Fruit fly (Drosophila melanogaster) whole organism, embryonic: ENCODE measurements around the gene CG43895.

Source experiments
- Atf6 ChIP-seq: fragments of 200-800 bp; sonication (Bioruptor generic); IDR thresholded peaks from 2 replicates; pipeline ENCODE4 v1.3.6; 2022; ENCODE audit warnings: missing biosample characterization, missing genetic modification characterization
- CG10147 ChIP-seq: fragments of 200-800 bp; sonication (Bioruptor generic); optimal IDR thresholded peaks from 2 replicates; lab custom pipeline; 2019; ENCODE audit warnings: missing biosample characterization, mild to moderate bottlenecking, missing genetic modification characterization, moderate library complexity
- CG10462 ChIP-seq: fragments of 200-800 bp; sonication (Bioruptor generic); optimal IDR thresholded peaks from 2 replicates; lab custom pipeline; 2016; ENCODE audit warnings: missing biosample characterization, missing genetic modification characterization
- CG10565 ChIP-seq: fragments of 200-800 bp; sonication (Bioruptor generic); optimal IDR thresholded peaks from 3 replicates; lab custom pipeline; 2016; ENCODE audit warnings: missing biosample characterization, mild to moderate bottlenecking, missing genetic modification characterization
- CG10959 ChIP-seq: fragments of 200-800 bp; sonication (Bioruptor generic); IDR thresholded peaks from 2 replicates; pipeline ENCODE4 v1.3.6; 2022; ENCODE audit warnings: missing biosample characterization, missing genetic modification characterization
- CG11560 ChIP-seq: fragments of 200-800 bp; sonication (Bioruptor generic); IDR thresholded peaks from 3 replicates; pipeline ENCODE4 v1.3.6; 2022; ENCODE audit warnings: missing biosample characterization, missing genetic modification characterization
- CG12219 ChIP-seq: fragments of 200-800 bp; sonication (Bioruptor generic); optimal IDR thresholded peaks from 3 replicates; lab custom pipeline; 2018; ENCODE audit warnings: missing biosample characterization, mild to moderate bottlenecking, missing genetic modification characterization
- CG12659 ChIP-seq: fragments of 200-800 bp; sonication (Bioruptor generic); optimal IDR thresholded peaks from 3 replicates; lab custom pipeline; 2017; ENCODE audit warnings: mild to moderate bottlenecking, missing biosample characterization, missing genetic modification reagents, missing genetic modification characterization
- CG13894 ChIP-seq: fragments of 200-800 bp; sonication (Bioruptor generic); optimal IDR thresholded peaks from 3 replicates; lab custom pipeline; 2018; ENCODE audit warnings: missing biosample characterization, mild to moderate bottlenecking, missing genetic modification characterization, moderate library complexity
- CG17361 ChIP-seq: fragments of 200-800 bp; sonication (Bioruptor generic); IDR thresholded peaks from 3 replicates; pipeline ENCODE4 v1.3.6; 2022; ENCODE audit warnings: missing biosample characterization, missing genetic modification characterization
- CG2120 ChIP-seq: fragments of 200-800 bp; sonication (Bioruptor generic); optimal IDR thresholded peaks from 3 replicates; lab custom pipeline; 2016; ENCODE audit warnings: missing biosample characterization, missing genetic modification characterization
- CG2875 ChIP-seq: fragments of 200-800 bp; sonication (Bioruptor generic); optimal IDR thresholded peaks from 2 replicates; lab custom pipeline; 2017; ENCODE audit warnings: missing biosample characterization, mild to moderate bottlenecking, missing genetic modification characterization, missing genetic modification reagents
- CG42726 ChIP-seq: fragments of 200-800 bp; sonication (Bioruptor generic); IDR thresholded peaks from 2 replicates; pipeline ENCODE4 v1.3.6; 2022; ENCODE audit warnings: missing biosample characterization, missing genetic modification characterization; ENCODE audit not compliant: partially characterized antibody
- CG4282 ChIP-seq: fragments of 200-800 bp; sonication (Bioruptor generic); optimal IDR thresholded peaks from 2 replicates; lab custom pipeline; 2016; ENCODE audit warnings: missing biosample characterization, missing genetic modification characterization
- CG4328 ChIP-seq: fragments of 200-800 bp; sonication (Bioruptor generic); optimal IDR thresholded peaks from 3 replicates; lab custom pipeline; 2017; ENCODE audit warnings: missing biosample characterization, missing genetic modification reagents, missing genetic modification characterization
- CG5245 ChIP-seq: fragments of 200-800 bp; sonication (Bioruptor generic); optimal IDR thresholded peaks from 3 replicates; lab custom pipeline; 2016; ENCODE audit warnings: missing biosample characterization, missing genetic modification characterization
- CG6175 ChIP-seq: fragments of 200-800 bp; sonication (Bioruptor generic); IDR thresholded peaks from 3 replicates; pipeline ENCODE4 v1.3.6; 2022; ENCODE audit warnings: missing biosample characterization, missing genetic modification characterization
- CG6689 ChIP-seq: fragments of 200-800 bp; sonication (Bioruptor generic); IDR thresholded peaks from 2 replicates; pipeline ENCODE4 v1.3.6; 2022; ENCODE audit warnings: missing biosample characterization, missing genetic modification characterization
- CG7372 ChIP-seq: fragments of 200-800 bp; sonication (Bioruptor generic); IDR thresholded peaks from 2 replicates; pipeline ENCODE4 v1.3.6; 2022; ENCODE audit warnings: missing biosample characterization, missing genetic modification characterization
- CG7928 ChIP-seq: fragments of 200-800 bp; sonication (Bioruptor generic); optimal IDR thresholded peaks from 2 replicates; lab custom pipeline; 2017; ENCODE audit warnings: missing biosample characterization, mild to moderate bottlenecking, missing genetic modification characterization
- CG7963 ChIP-seq: fragments of 200-800 bp; sonication (Bioruptor generic); IDR thresholded peaks from 3 replicates; pipeline ENCODE4 v1.3.6; 2022; ENCODE audit warnings: missing biosample characterization, missing genetic modification characterization; ENCODE audit not compliant: partially characterized antibody
- CG7987 ChIP-seq: fragments of 200-800 bp; sonication (Bioruptor generic); optimal IDR thresholded peaks from 2 replicates; lab custom pipeline; 2018; ENCODE audit warnings: missing biosample characterization, mild to moderate bottlenecking, missing genetic modification characterization, moderate library complexity
- CG9727 ChIP-seq: fragments of 200-800 bp; sonication (Bioruptor generic); optimal IDR thresholded peaks from 3 replicates; lab custom pipeline; 2017; ENCODE audit warnings: missing biosample characterization, mild to moderate bottlenecking, missing genetic modification characterization
- CG9817 ChIP-seq: fragments of 200-800 bp; sonication (Bioruptor generic); optimal IDR thresholded peaks from 2 replicates; lab custom pipeline; 2018; ENCODE audit warnings: missing biosample characterization, mild to moderate bottlenecking, missing genetic modification characterization, moderate library complexity
- CkIIα-i1 ChIP-seq: fragments of 200-800 bp; sonication (Bioruptor generic); IDR thresholded peaks from 2 replicates; pipeline ENCODE4 v1.3.6; 2022; ENCODE audit warnings: missing biosample characterization, missing genetic modification characterization
- Dip2 ChIP-seq: fragments of 200-800 bp; sonication (Bioruptor generic); IDR thresholded peaks from 2 replicates; pipeline ENCODE4 v1.3.6; 2022; ENCODE audit warnings: missing biosample characterization, missing genetic modification characterization
- Dp ChIP-seq: fragments of 200-800 bp; sonication (Bioruptor generic); optimal IDR thresholded peaks from 2 replicates; lab custom pipeline; 2018; ENCODE audit warnings: missing biosample characterization, mild to moderate bottlenecking, missing genetic modification characterization, moderate library complexity
- E2f2 ChIP-seq: fragments of 200-800 bp; sonication (Bioruptor generic); IDR thresholded peaks from 2 replicates; pipeline ENCODE4 v1.3.6; 2022; ENCODE audit warnings: missing biosample characterization, missing genetic modification characterization
- Ets97D ChIP-seq: fragments of 200-800 bp; sonication (Bioruptor generic); optimal IDR thresholded peaks from 3 replicates; lab custom pipeline; 2016; ENCODE audit warnings: missing biosample characterization, missing genetic modification characterization
- Fer1 ChIP-seq: fragments of 200-800 bp; sonication (Bioruptor generic); optimal IDR thresholded peaks from 2 replicates; lab custom pipeline; 2017; ENCODE audit warnings: missing biosample characterization, mild to moderate bottlenecking, missing genetic modification characterization
- Hsf ChIP-seq: fragments of 200-800 bp; sonication (Bioruptor generic); optimal IDR thresholded peaks from 3 replicates; lab custom pipeline; 2016; ENCODE audit warnings: missing biosample characterization, missing genetic modification characterization
- Med ChIP-seq: fragments of 200-800 bp; sonication (Bioruptor generic); peaks from one replicate; lab custom pipeline; 2016; ENCODE audit warnings: missing biosample characterization, missing genetic modification characterization, mild to moderate bottlenecking, inconsistent platforms, moderate library complexity
- Oaz ChIP-seq: fragments of 200-800 bp; sonication (Bioruptor generic); IDR thresholded peaks from 2 replicates; pipeline ENCODE4 v1.3.6; 2022; ENCODE audit warnings: missing biosample characterization, missing genetic modification characterization
- chif ChIP-seq, 2 experiments: fragments of 200-800 bp; sonication (Bioruptor generic); optimal IDR thresholded peaks; 3 replicates each; lab custom pipeline; 2016; ENCODE audit warnings: missing biosample characterization in 2 of 2, missing genetic modification characterization in 2 of 2
- emc ChIP-seq: fragments of 200-800 bp; sonication (Bioruptor generic); optimal IDR thresholded peaks from 2 replicates; lab custom pipeline; 2016; ENCODE audit warnings: missing biosample characterization, missing genetic modification characterization
- hb ChIP-seq: fragments of 200-800 bp; sonication (Bioruptor generic); IDR thresholded peaks from 3 replicates; pipeline ENCODE4 v1.3.6; 2022; ENCODE audit warnings: missing biosample characterization, missing genetic modification characterization; ENCODE audit not compliant: partially characterized antibody
- lov ChIP-seq, 2 experiments: fragments of 200-800 bp in 1 of 2; fragments of >200 bp in 1 of 2; sonication (Bioruptor generic) in 1 of 2; IDR thresholded peaks in 1 of 2; optimal IDR thresholded peaks in 1 of 2; 2 replicates in 1 of 2; 3 replicates in 1 of 2; pipeline versions ENCODE4 v1.3.6 to Lab custom; 2017 to 2022; ENCODE audit warnings: missing biosample characterization in 1 of 2, missing genetic modification characterization in 1 of 2
- nau ChIP-seq: fragments of 200-800 bp; sonication (Bioruptor generic); optimal IDR thresholded peaks from 3 replicates; lab custom pipeline; 2017; ENCODE audit warnings: missing biosample characterization, mild to moderate bottlenecking, missing genetic modification characterization, missing genetic modification reagents
- nerfin-1 ChIP-seq: fragments of 200-800 bp; sonication (Bioruptor generic); optimal IDR thresholded peaks from 3 replicates; lab custom pipeline; 2019; ENCODE audit warnings: missing biosample characterization, mild to moderate bottlenecking, missing genetic modification characterization, moderate library complexity
- onecut ChIP-seq: fragments of 200-800 bp; sonication (Bioruptor generic); IDR thresholded peaks from 2 replicates; pipeline ENCODE4 v1.3.6; 2022; ENCODE audit warnings: missing biosample characterization, missing genetic modification characterization
- prd ChIP-seq, 3 experiments: fragments of >200 bp in 2 of 3; fragments of 200-800 bp in 1 of 3; sonication (Bioruptor generic) in 1 of 3; optimal IDR thresholded peaks in 2 of 3; IDR thresholded peaks in 1 of 3; 2 replicates in 2 of 3; 3 replicates in 1 of 3; pipeline versions ENCODE4 v1.3.6 to Lab custom; 2017 to 2022; ENCODE audit warnings: missing biosample characterization in 1 of 3, missing genetic modification characterization in 1 of 3
- ranshi ChIP-seq: fragments of 200-800 bp; sonication (Bioruptor generic); IDR thresholded peaks from 2 replicates; pipeline ENCODE4 v1.3.6; 2022; ENCODE audit warnings: missing biosample characterization, missing genetic modification characterization
- stc ChIP-seq: fragments of 200-800 bp; sonication (Bioruptor generic); IDR thresholded peaks from 2 replicates; pipeline ENCODE4 v1.3.6; 2022; ENCODE audit warnings: missing biosample characterization, missing genetic modification characterization
- ttk ChIP-seq: fragments of 200-800 bp; sonication (Bioruptor generic); IDR thresholded peaks from 2 replicates; pipeline ENCODE4 v2.1.2; 2022; ENCODE audit warnings: missing biosample characterization, missing genetic modification characterization
- unc-4 ChIP-seq: fragments of 200-800 bp; sonication (Bioruptor generic); IDR thresholded peaks from 2 replicates; pipeline ENCODE4 v1.3.6; 2022; ENCODE audit warnings: missing biosample characterization, missing genetic modification characterization; ENCODE audit not compliant: partially characterized antibody
- zen ChIP-seq: fragments of 200-800 bp; sonication (Bioruptor generic); optimal IDR thresholded peaks from 3 replicates; lab custom pipeline; 2018; ENCODE audit warnings: missing biosample characterization, mild to moderate bottlenecking, missing genetic modification characterization, moderate library complexity

Gene CG43895

dm6 chr3L:21843307-21843706 is 29.8 kb upstream of the CG43895 start (continued):
- no peak for TF ChIP-seq CG10462 (GFP tag; lab: Kevin White, UChicago)
- no peak for TF ChIP-seq CG10959 (GFP tag; lab: Robert Waterston, UW)
- TF ChIP-seq lov (optimal IDR thresholded peaks at IDR 0.05; lab: Kevin White, UChicago): no peak
- 0 out of 3 replicates have a peak, but pooled peaks have one; percentile 13 for TF ChIP-seq lov (GFP tag; IDR thresholded peaks at IDR 0.05; lab: Robert Waterston, UW)

dm6 chr3L:21842286-21842685 is 28.8 kb upstream of the CG43895 start, which contains the start of gene CG14563:
Gene CG14563, minus strand, starts transcription at chr3L:21842386.
- no peak for TF ChIP-seq nau (GFP tag; lab: Kevin White, UChicago)
- TF ChIP-seq Dip2 (GFP tag; lab: Robert Waterston, UW): no peak
- TF ChIP-seq Med (GFP tag; lab: Kevin White, UChicago): peak; percentile 14
- TF ChIP-seq CG10147 (GFP tag; lab: Kevin White, UChicago): no peak

dm6 chr3L:21841079-21841478 is 27.6 kb upstream of the CG43895 start, which contains the start of gene P5CDh1:
Gene P5CDh1, minus strand, starts transcription at chr3L:21841356.
- TF ChIP-seq CG12219: no peak
- no peak for TF ChIP-seq Oaz
- TF ChIP-seq CG7987 (GFP tag; lab: Kevin White, UChicago): peak; percentile 49
- TF ChIP-seq emc (GFP tag; lab: Kevin White, UChicago): no peak
- TF ChIP-seq CG4282 (GFP tag; lab: Kevin White, UChicago): peak; percentile 11
- no peak for TF ChIP-seq CG6689 (GFP tag; lab: Robert Waterston, UW)
- TF ChIP-seq CG9727 (GFP tag; lab: Kevin White, UChicago): no peak
- TF ChIP-seq zen (tag; lab: Kevin White, UChicago): no peak
- no peak for TF ChIP-seq chif (GFP tag; optimal IDR thresholded peaks at IDR 0.05; lab: Kevin White, UChicago)
- TF ChIP-seq Atf6 (GFP tag; lab: Robert Waterston, UW): no peak
- TF ChIP-seq CG2120 (GFP tag; lab: Kevin White, UChicago): peak; percentile 55
- TF ChIP-seq CG7928 (GFP tag; lab: Kevin White, UChicago): peak; percentile 3
- TF ChIP-seq nerfin-1 (tag; lab: Kevin White, UChicago): peak; percentile 72
- TF ChIP-seq CG11560 (tag; lab: Robert Waterston, UW): no peak
- no peak for TF ChIP-seq CG17361 (GFP tag; lab: Robert Waterston, UW)
- TF ChIP-seq stc: 0 out of 2 replicates have a peak, but pooled peaks have one; percentile 25
- peak; percentile 86 for TF ChIP-seq Ets97D (GFP tag; lab: Kevin White, UChicago)
- 0 out of 2 replicates have a peak, but pooled peaks have one; percentile 26 for TF ChIP-seq onecut
- peak; percentile 97 for TF ChIP-seq Dp (GFP tag; lab: Kevin White, UChicago)
- TF ChIP-seq unc-4: peak; percentile 91
- no peak for TF ChIP-seq CG7372 (GFP tag; lab: Robert Waterston, UW)
- TF ChIP-seq CG7963 (GFP tag; lab: Robert Waterston, UW): peak; percentile 82
- TF ChIP-seq CG5245 (GFP tag; lab: Kevin White, UChicago): no peak
- peak; percentile 37 for TF ChIP-seq CG9817 (tag; lab: Kevin White, UChicago)
- TF ChIP-seq ranshi (GFP tag; lab: Robert Waterston, UW): peak; percentile 15; the same call in 1 of the 2 replicates
- peak; percentile 25 for TF ChIP-seq Hsf
- no peak for TF ChIP-seq CG4328 (GFP tag; lab: Kevin White, UChicago)
- peak; percentile 62 for TF ChIP-seq CG13894
- TF ChIP-seq CG42726 (GFP tag; lab: Robert Waterston, UW): peak; percentile 86
- peak; percentile 78 for TF ChIP-seq hb
- TF ChIP-seq prd (optimal IDR thresholded peaks at IDR 0.05; lab: Kevin White, UChicago): no peak
- TF ChIP-seq prd (GFP tag; IDR thresholded peaks at IDR 0.05; lab: Robert Waterston, UW): 0 out of 3 replicates have a peak, but pooled peaks have one; percentile 11
- TF ChIP-seq Fer1 (GFP tag; lab: Kevin White, UChicago): peak; percentile 54
- TF ChIP-seq E2f2 (GFP tag; lab: Robert Waterston, UW): peak; percentile 99
- TF ChIP-seq CG6175: 0 out of 3 replicates have a peak, but pooled peaks have one; percentile 44
- TF ChIP-seq CG12659 (GFP tag; lab: Kevin White, UChicago): peak; percentile 63
- TF ChIP-seq CG2875 (GFP tag; lab: Kevin White, UChicago): no peak
- TF ChIP-seq ttk (GFP tag; lab: Robert Waterston, UW): no peak
- no peak for TF ChIP-seq CG10565 (GFP tag; lab: Kevin White, UChicago)
- TF ChIP-seq CkIIα-i1 (GFP tag; lab: Robert Waterston, UW): no peak
